Worm (Caenorhabditis elegans) whole organism, L1 larva: ENCODE data around the gene glct-6.

Experiments
- aly-2 ChIP-seq: fragments of 150-350 bp; optimal IDR thresholded peaks from 2 replicates; lab custom pipeline; 2014; ENCODE audit warnings: missing biosample characterization, missing genetic modification characterization
- jun-1 ChIP-seq: fragments of 150-350 bp; optimal IDR thresholded peaks from 2 replicates; lab custom pipeline; 2014; ENCODE audit warnings: missing biosample characterization, missing genetic modification reagents, missing genetic modification characterization
- pag-3 ChIP-seq: sonication (generic microtip); optimal IDR thresholded peaks from 2 replicates; lab custom pipeline; 2017; ENCODE audit warnings: missing genetic modification characterization, mild to moderate bottlenecking, missing compliant biosample characterization, antibody characterized with exemption, borderline replicate concordance; ENCODE audit not compliant: insufficient read depth
- snpc-4 ChIP-seq: fragments of 150-350 bp; optimal IDR thresholded peaks from 2 replicates; lab custom pipeline; 2014; ENCODE audit warnings: missing biosample characterization, missing genetic modification characterization
- snu-23 ChIP-seq: sonication (generic microtip); optimal IDR thresholded peaks from 2 replicates; lab custom pipeline; 2016; ENCODE audit warnings: missing genetic modification characterization, missing compliant biosample characterization
- sox-4 ChIP-seq: sonication (generic microtip); optimal IDR thresholded peaks from 2 replicates; lab custom pipeline; 2016; ENCODE audit warnings: missing genetic modification characterization, missing compliant biosample characterization
- sup-37 ChIP-seq: fragments of 200-800 bp; sonication (Bioruptor generic); optimal IDR thresholded peaks from 2 replicates; lab custom pipeline; 2018; ENCODE audit warnings: mild to moderate bottlenecking, missing genetic modification characterization, missing compliant biosample characterization
- zag-1 ChIP-seq: fragments of 150-350 bp; optimal IDR thresholded peaks from 2 replicates; lab custom pipeline; 2014; ENCODE audit warnings: missing biosample characterization, missing genetic modification characterization

DNA sequence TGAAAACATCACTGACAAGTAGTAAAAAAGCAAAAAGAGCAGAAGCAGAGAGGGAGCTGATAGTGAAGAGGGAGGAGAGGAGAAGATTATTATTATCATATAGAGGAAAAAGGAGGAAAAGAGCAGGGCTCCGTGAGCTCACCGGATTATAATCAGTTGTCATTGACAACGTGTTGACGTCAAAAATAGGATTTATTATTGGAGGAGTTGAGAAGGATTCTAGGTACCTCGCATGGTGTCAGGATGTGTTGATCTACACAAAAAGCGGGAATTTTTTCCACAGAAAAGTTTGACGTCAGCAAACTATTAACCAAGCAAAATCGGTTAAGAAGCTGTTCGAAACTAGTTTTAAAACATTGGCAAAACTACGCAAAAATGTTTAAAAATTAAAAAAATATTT, 9.8 kb upstream of the glct-6 start:
- TF ChIP-seq sox-4 (tag; lab: Kevin White, UChicago) (peak; percentile 67), snpc-4 (tag; lab: Kevin White, UChicago) (no peak), snu-23 (GFP tag; lab: Kevin White, UChicago) (no peak), sup-37 (GFP tag; lab: Kevin White, UChicago) (no peak), zag-1 (no peak), aly-2 (tag; lab: Kevin White, UChicago) (no peak), jun-1 (tag; lab: Kevin White, UChicago) (no peak), pag-3 (tag; lab: Kevin White, UChicago) (no peak)
